Fruit fly (Drosophila melanogaster) whole organism, embryonic: ENCODE data around the gene Ssadh.

Source experiments
- Atf6 ChIP-seq: fragments of 200-800 bp; sonication (Bioruptor generic); IDR thresholded peaks from 2 replicates; pipeline ENCODE4 v1.3.6; 2022; ENCODE audit warnings: missing biosample characterization, missing genetic modification characterization
- Bgb ChIP-seq: fragments of 200-800 bp; sonication (Bioruptor generic); IDR thresholded peaks from 2 replicates; pipeline ENCODE4 v1.3.6; 2022; ENCODE audit warnings: missing biosample characterization, missing genetic modification characterization; ENCODE audit not compliant: partially characterized antibody
- BtbVII ChIP-seq: fragments of 200-800 bp; sonication (Bioruptor generic); optimal IDR thresholded peaks from 3 replicates; lab custom pipeline; 2017; ENCODE audit warnings: missing biosample characterization, mild to moderate bottlenecking, missing genetic modification characterization
- CG10321 ChIP-seq: fragments of 200-800 bp; sonication (Bioruptor generic); IDR thresholded peaks from 2 replicates; pipeline ENCODE4 v1.3.6; 2022; ENCODE audit warnings: missing biosample characterization, missing genetic modification characterization
- CG14050 ChIP-seq: fragments of 200-800 bp; sonication (Bioruptor generic); IDR thresholded peaks from 3 replicates; pipeline ENCODE4 v1.3.6; 2022; ENCODE audit warnings: missing biosample characterization, missing genetic modification characterization
- CG15073 ChIP-seq: fragments of 200-800 bp; sonication (Bioruptor generic); optimal IDR thresholded peaks from 2 replicates; lab custom pipeline; 2016; ENCODE audit warnings: missing biosample characterization, missing genetic modification characterization
- CG1832 ChIP-seq: fragments of 200-800 bp; sonication (Bioruptor generic); optimal IDR thresholded peaks from 2 replicates; lab custom pipeline; 2017; ENCODE audit warnings: missing biosample characterization, mild to moderate bottlenecking, missing genetic modification characterization, inconsistent platforms
- CG18599 ChIP-seq: fragments of 200-800 bp; sonication (Bioruptor generic); optimal IDR thresholded peaks from 3 replicates; lab custom pipeline; 2017; ENCODE audit warnings: missing biosample characterization, missing genetic modification characterization, mild to moderate bottlenecking, moderate library complexity, missing genetic modification reagents
- CG2678 ChIP-seq: fragments of 200-800 bp; sonication (Bioruptor generic); optimal IDR thresholded peaks from 3 replicates; lab custom pipeline; 2019; ENCODE audit warnings: missing biosample characterization, mild to moderate bottlenecking, missing genetic modification characterization, moderate library complexity
- CG3065 ChIP-seq: fragments of 200-800 bp; sonication (Bioruptor generic); optimal IDR thresholded peaks from 2 replicates; lab custom pipeline; 2016; ENCODE audit warnings: missing biosample characterization, missing genetic modification characterization
- CG3163 ChIP-seq: fragments of 200-800 bp; sonication (Bioruptor generic); optimal IDR thresholded peaks from 3 replicates; lab custom pipeline; 2016; ENCODE audit warnings: missing biosample characterization, missing genetic modification characterization
- CG33213 ChIP-seq: fragments of 200-800 bp; sonication (Bioruptor generic); optimal IDR thresholded peaks from 3 replicates; lab custom pipeline; 2016; ENCODE audit warnings: missing biosample characterization, missing genetic modification characterization
- CG6765 ChIP-seq: fragments of 200-800 bp; sonication (Bioruptor generic); optimal IDR thresholded peaks from 3 replicates; lab custom pipeline; 2017; ENCODE audit warnings: missing biosample characterization, mild to moderate bottlenecking, missing genetic modification characterization
- CG8944 ChIP-seq: fragments of 200-800 bp; sonication (Bioruptor generic); optimal IDR thresholded peaks from 3 replicates; lab custom pipeline; 2016; ENCODE audit warnings: missing biosample characterization, missing genetic modification characterization
- D ChIP-seq, 2 experiments: fragments of 200-800 bp in 1 of 2; fragments of >200 bp in 1 of 2; sonication (Bioruptor generic) in 1 of 2; optimal IDR thresholded peaks; 2 replicates in 1 of 2; 3 replicates in 1 of 2; lab custom pipeline; 2017; ENCODE audit warnings: mild to moderate bottlenecking in 1 of 2, missing biosample characterization in 1 of 2, missing genetic modification characterization in 1 of 2, missing genetic modification reagents in 1 of 2
- Deaf1 ChIP-seq: fragments of 200-800 bp; optimal IDR thresholded peaks from 3 replicates; lab custom pipeline; 2019; ENCODE audit warnings: missing biosample characterization, mild to moderate bottlenecking, missing genetic modification characterization, moderate library complexity
- Dip3 ChIP-seq: fragments of 200-800 bp; sonication (Bioruptor generic); optimal IDR thresholded peaks from 3 replicates; lab custom pipeline; 2016; ENCODE audit warnings: missing biosample characterization, missing genetic modification characterization
- GATAe ChIP-seq: fragments of 200-800 bp; sonication (Bioruptor generic); conservative IDR thresholded peaks from 2 replicates; pipeline ENCODE4 v1.3.6; 2022; ENCODE audit warnings: missing biosample characterization, missing genetic modification characterization
- HmgZ ChIP-seq: fragments of 200-800 bp; sonication (Bioruptor generic); optimal IDR thresholded peaks from 2 replicates; lab custom pipeline; 2018; ENCODE audit warnings: missing biosample characterization, mild to moderate bottlenecking, missing genetic modification characterization
- Hr78 ChIP-seq, 2 experiments: fragments of 200-800 bp in 1 of 2; fragments of >200 bp in 1 of 2; sonication (Bioruptor generic) in 1 of 2; optimal IDR thresholded peaks; 2 replicates each; lab custom pipeline; 2017 to 2019; ENCODE audit warnings: missing biosample characterization in 2 of 2, missing genetic modification characterization in 2 of 2, mild to moderate bottlenecking in 1 of 2, moderate library complexity in 1 of 2
- Med ChIP-seq: fragments of 200-800 bp; sonication (Bioruptor generic); peaks from one replicate; lab custom pipeline; 2016; ENCODE audit warnings: missing biosample characterization, missing genetic modification characterization, mild to moderate bottlenecking, inconsistent platforms, moderate library complexity
- NFAT ChIP-seq: fragments of 200-800 bp; sonication (Bioruptor generic); IDR thresholded peaks from 2 replicates; pipeline ENCODE4 v1.3.6; 2022; ENCODE audit warnings: missing biosample characterization, missing genetic modification characterization
- Nf-YC ChIP-seq: fragments of 200-800 bp; optimal IDR thresholded peaks from 3 replicates; lab custom pipeline; 2019; ENCODE audit warnings: missing biosample characterization, mild to moderate bottlenecking, missing genetic modification characterization, moderate library complexity
- YL-1 ChIP-seq: fragments of 200-800 bp; sonication (Bioruptor generic); optimal IDR thresholded peaks from 3 replicates; lab custom pipeline; 2017; ENCODE audit warnings: missing biosample characterization, mild to moderate bottlenecking, missing genetic modification characterization
- ac ChIP-seq: fragments of 200-800 bp; sonication (Bioruptor generic); optimal IDR thresholded peaks from 3 replicates; lab custom pipeline; 2017; ENCODE audit warnings: missing biosample characterization, mild to moderate bottlenecking, missing genetic modification characterization
- ash1 ChIP-seq: fragments of 200-800 bp; sonication (Bioruptor generic); optimal IDR thresholded peaks from 2 replicates; lab custom pipeline; 2018; ENCODE audit warnings: missing biosample characterization, mild to moderate bottlenecking, missing genetic modification characterization
- az2 ChIP-seq: fragments of 200-800 bp; sonication (Bioruptor generic); optimal IDR thresholded peaks from 3 replicates; lab custom pipeline; 2016; ENCODE audit warnings: missing biosample characterization, missing genetic modification characterization
- bcd ChIP-seq: fragments of 200-800 bp; sonication (Bioruptor generic); optimal IDR thresholded peaks from 2 replicates; lab custom pipeline; 2017; ENCODE audit warnings: missing biosample characterization, mild to moderate bottlenecking, missing genetic modification characterization
- cad ChIP-seq: fragments of >200 bp; optimal IDR thresholded peaks from 2 replicates; lab custom pipeline; 2017; ENCODE audit warnings: missing biosample characterization, missing genetic modification characterization
- cg ChIP-seq: fragments of 200-800 bp; sonication (Bioruptor generic); optimal IDR thresholded peaks from 3 replicates; lab custom pipeline; 2019; ENCODE audit warnings: missing biosample characterization, mild to moderate bottlenecking, missing genetic modification characterization, moderate library complexity
- chinmo ChIP-seq: fragments of 200-800 bp; sonication (Bioruptor generic); IDR thresholded peaks from 4 replicates; pipeline ENCODE4 v1.3.6; 2022; ENCODE audit warnings: missing biosample characterization, missing genetic modification characterization; ENCODE audit not compliant: partially characterized antibody
- exex ChIP-seq: fragments of 200-800 bp; sonication (Bioruptor generic); optimal IDR thresholded peaks from 4 replicates; lab custom pipeline; 2018; ENCODE audit warnings: missing biosample characterization, mild to moderate bottlenecking, missing genetic modification characterization, moderate library complexity
- fd3F ChIP-seq: fragments of 200-800 bp; sonication (Bioruptor generic); optimal IDR thresholded peaks from 2 replicates; lab custom pipeline; 2018; ENCODE audit warnings: missing biosample characterization, mild to moderate bottlenecking, missing genetic modification characterization, moderate library complexity
- gem ChIP-seq: fragments of 200-800 bp; sonication (Bioruptor generic); optimal IDR thresholded peaks from 2 replicates; lab custom pipeline; 2019; ENCODE audit warnings: missing biosample characterization, mild to moderate bottlenecking, missing genetic modification characterization, moderate library complexity
- grn ChIP-seq: fragments of 200-800 bp; sonication (Bioruptor generic); optimal IDR thresholded peaks from 3 replicates; lab custom pipeline; 2017; ENCODE audit warnings: missing biosample characterization, missing genetic modification characterization
- nmo ChIP-seq: fragments of 200-800 bp; sonication (Bioruptor generic); optimal IDR thresholded peaks from 2 replicates; lab custom pipeline; 2018; ENCODE audit warnings: missing biosample characterization, mild to moderate bottlenecking, missing genetic modification characterization, moderate library complexity
- org-1 ChIP-seq: fragments of 200-800 bp; sonication (Bioruptor generic); optimal IDR thresholded peaks from 2 replicates; lab custom pipeline; 2017; ENCODE audit warnings: missing biosample characterization, missing genetic modification characterization
- pros ChIP-seq: fragments of 200-800 bp; sonication (Bioruptor generic); optimal IDR thresholded peaks from 3 replicates; lab custom pipeline; 2019; ENCODE audit warnings: missing biosample characterization, mild to moderate bottlenecking, missing genetic modification characterization, moderate library complexity
- rib ChIP-seq: fragments of 200-800 bp; sonication (Bioruptor generic); IDR thresholded peaks from 2 replicates; pipeline ENCODE4 v1.3.6; 2022; ENCODE audit warnings: missing biosample characterization, missing genetic modification characterization
- sob ChIP-seq: fragments of 200-800 bp; sonication (Bioruptor generic); IDR thresholded peaks from 2 replicates; pipeline ENCODE4 v1.3.6; 2022; ENCODE audit warnings: missing biosample characterization, missing genetic modification characterization
- twi ChIP-seq: fragments of 200-800 bp; optimal IDR thresholded peaks from 2 replicates; lab custom pipeline; 2019; ENCODE audit warnings: missing biosample characterization, mild to moderate bottlenecking, missing genetic modification characterization, moderate library complexity
- usp ChIP-seq: fragments of >200 bp; optimal IDR thresholded peaks from 2 replicates; lab custom pipeline; 2017; ENCODE audit warnings: missing biosample characterization, missing genetic modification characterization

Ssadh gene

DNA sequence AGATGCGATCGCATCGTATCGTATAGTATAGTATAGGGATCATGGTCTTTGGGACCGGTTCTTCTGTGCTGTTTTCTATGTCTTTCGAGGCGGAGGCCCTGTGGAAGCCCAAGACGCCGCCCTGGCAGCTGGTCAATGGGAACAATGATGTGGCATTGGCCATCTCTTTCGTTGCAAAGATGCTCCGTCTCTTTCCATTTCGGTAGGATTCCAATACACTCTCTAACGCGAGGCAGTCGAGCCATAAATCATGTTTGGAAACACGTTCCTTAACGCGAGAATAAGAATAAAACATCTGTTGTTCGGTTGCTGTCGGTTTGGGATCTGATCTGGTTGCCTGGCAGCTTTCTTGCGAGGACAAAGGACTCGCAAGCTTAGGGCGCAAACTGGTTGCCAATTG lies 1.9 kb upstream of the Ssadh start:
- TF ChIP-seq YL-1 (GFP tag; lab: Kevin White, UChicago) (no peak), org-1 (no peak), gem (tag; lab: Kevin White, UChicago) (no peak), rib (GFP tag; lab: Robert Waterston, UW) (no peak), twi (tag; lab: Kevin White, UChicago) (peak; percentile 12), Dip3 (GFP tag; lab: Kevin White, UChicago) (no peak), Atf6 (GFP tag; lab: Robert Waterston, UW) (no peak), az2 (no peak), cad (GFP tag; lab: Kevin White, UChicago) (peak; percentile 68), Bgb (GFP tag; lab: Robert Waterston, UW) (no peak), CG18599 (GFP tag; lab: Kevin White, UChicago) (no peak), ac (GFP tag; lab: Kevin White, UChicago) (peak; percentile 33), CG14050 (no peak), fd3F (no peak), CG2678 (tag; lab: Kevin White, UChicago) (no peak), HmgZ (no peak), nmo (GFP tag; lab: Kevin White, UChicago) (no peak), D (optimal IDR thresholded peaks at IDR 0.05; lab: Kevin White, UChicago) (peak; percentile 89), D (GFP tag; optimal IDR thresholded peaks at IDR 0.05; lab: Kevin White, UChicago) (no peak), NFAT (no peak), Nf-YC (tag; lab: Kevin White, UChicago) (no peak), ash1 (GFP tag; lab: Kevin White, UChicago) (no peak), CG10321 (peak; percentile 49; the same call in 1 of the 2 replicates), BtbVII (GFP tag; lab: Kevin White, UChicago) (no peak), CG8944 (GFP tag; lab: Kevin White, UChicago) (no peak), bcd (GFP tag; lab: Kevin White, UChicago) (no peak), usp (no peak), pros (GFP tag; lab: Kevin White, UChicago) (peak; percentile 79), CG33213 (GFP tag; lab: Kevin White, UChicago) (no peak), sob (GFP tag; lab: Robert Waterston, UW) (no peak), CG3065 (GFP tag; lab: Kevin White, UChicago) (no peak), chinmo (GFP tag; lab: Robert Waterston, UW) (0 out of 4 replicates have a peak, but pooled peaks have one; percentile 28), CG1832 (GFP tag; lab: Kevin White, UChicago) (peak; percentile 55)

DNA sequence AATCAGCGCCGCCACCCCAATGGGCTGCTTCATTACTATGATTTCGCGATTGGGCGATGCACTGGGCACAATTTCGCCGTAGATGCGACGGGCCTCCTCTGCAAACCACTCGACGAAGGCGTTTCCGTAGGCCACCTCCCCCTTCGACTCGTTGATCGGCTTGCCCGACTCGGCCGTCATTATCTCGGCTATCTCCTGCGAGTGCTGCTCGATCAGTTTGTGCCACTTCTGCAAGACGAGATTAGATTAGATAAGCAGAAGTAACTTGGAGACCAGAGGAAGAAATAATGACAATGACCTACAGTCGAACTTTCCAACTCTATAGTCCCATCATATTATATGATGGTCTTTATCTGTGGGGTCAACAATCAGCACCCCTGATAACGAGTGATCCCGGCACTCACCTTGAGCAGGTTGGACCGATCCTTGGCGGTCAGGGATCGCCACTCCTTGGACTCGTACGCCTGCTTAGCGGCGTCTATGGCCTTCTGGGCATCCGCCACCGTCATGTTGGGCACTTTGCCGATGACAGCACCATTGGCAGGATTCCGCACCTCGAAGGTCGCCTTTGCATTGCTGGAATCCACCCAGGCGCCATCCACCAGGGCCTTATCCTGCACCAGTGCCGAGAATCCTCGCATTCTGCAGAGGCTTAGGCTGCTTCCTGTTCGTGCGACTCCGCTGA lies 642 bp downstream of the Ssadh start:
- TF ChIP-seq CG3163 (GFP tag; lab: Kevin White, UChicago) (no peak), cg (GFP tag; lab: Kevin White, UChicago) (no peak), Hr78 (GFP tag; optimal IDR thresholded peaks at IDR 0.05; lab: Kevin White, UChicago) (peak in 1 of 2 experiments; percentile 90), GATAe (GFP tag; lab: Robert Waterston, UW) (peak; percentile 76; the same call in 1 of the 2 replicates), grn (GFP tag; lab: Kevin White, UChicago) (peak; percentile 91), cad (GFP tag; lab: Kevin White, UChicago) (no peak), CG15073 (GFP tag; lab: Kevin White, UChicago) (no peak), CG6765 (GFP tag; lab: Kevin White, UChicago) (no peak), Deaf1 (tag; lab: Kevin White, UChicago) (peak; percentile 79), exex (peak; percentile 51), Med (GFP tag; lab: Kevin White, UChicago) (peak; percentile 58)
